Fruit fly (Drosophila melanogaster) whole organism, embryonic: Measurements from ENCODE around the gene CG18577.

Source experiments
- Awh ChIP-seq: fragments of 200-800 bp; sonication (Bioruptor generic); IDR thresholded peaks from 2 replicates; pipeline ENCODE4, ENCODE4 v1.3.6; 2022; ENCODE audit warnings: missing biosample characterization, missing genetic modification characterization
- Bteb2 ChIP-seq: fragments of 200-800 bp; sonication (Bioruptor generic); optimal IDR thresholded peaks from 2 replicates; lab custom pipeline; 2016; ENCODE audit warnings: missing biosample characterization, missing genetic modification characterization
- CG10462 ChIP-seq: fragments of 200-800 bp; sonication (Bioruptor generic); optimal IDR thresholded peaks from 2 replicates; lab custom pipeline; 2016; ENCODE audit warnings: missing biosample characterization, missing genetic modification characterization
- CG10959 ChIP-seq: fragments of 200-800 bp; sonication (Bioruptor generic); IDR thresholded peaks from 2 replicates; pipeline ENCODE4 v1.3.6; 2022; ENCODE audit warnings: missing biosample characterization, missing genetic modification characterization
- CG11560 ChIP-seq: fragments of 200-800 bp; sonication (Bioruptor generic); IDR thresholded peaks from 3 replicates; pipeline ENCODE4 v1.3.6; 2022; ENCODE audit warnings: missing biosample characterization, missing genetic modification characterization
- CG11695 ChIP-seq: fragments of 200-800 bp; sonication (Bioruptor generic); IDR thresholded peaks from 3 replicates; pipeline ENCODE4 v1.3.6; 2022; ENCODE audit warnings: missing biosample characterization, missing genetic modification characterization
- CG12155 ChIP-seq: fragments of 200-800 bp; sonication (Bioruptor generic); optimal IDR thresholded peaks from 3 replicates; lab custom pipeline; 2016; ENCODE audit warnings: missing biosample characterization, missing genetic modification characterization
- CG12659 ChIP-seq: fragments of 200-800 bp; sonication (Bioruptor generic); optimal IDR thresholded peaks from 3 replicates; lab custom pipeline; 2017; ENCODE audit warnings: mild to moderate bottlenecking, missing biosample characterization, missing genetic modification reagents, missing genetic modification characterization
- CG13296 ChIP-seq: fragments of 200-800 bp; sonication (Bioruptor generic); optimal IDR thresholded peaks from 3 replicates; lab custom pipeline; 2018; ENCODE audit warnings: missing biosample characterization, mild to moderate bottlenecking, missing genetic modification characterization
- CG15696 ChIP-seq: fragments of 200-800 bp; sonication (Bioruptor generic); optimal IDR thresholded peaks from 2 replicates; lab custom pipeline; 2019; ENCODE audit warnings: missing biosample characterization, mild to moderate bottlenecking, missing genetic modification characterization, moderate library complexity
- CG1603 ChIP-seq: fragments of 200-800 bp; sonication (Bioruptor generic); optimal IDR thresholded peaks from 2 replicates; lab custom pipeline; 2019; ENCODE audit warnings: missing biosample characterization, mild to moderate bottlenecking, missing genetic modification characterization, moderate library complexity
- CG18599 ChIP-seq: fragments of 200-800 bp; sonication (Bioruptor generic); optimal IDR thresholded peaks from 3 replicates; lab custom pipeline; 2017; ENCODE audit warnings: missing biosample characterization, missing genetic modification characterization, mild to moderate bottlenecking, moderate library complexity, missing genetic modification reagents
- CG2116 ChIP-seq: fragments of 200-800 bp; sonication (Bioruptor generic); optimal IDR thresholded peaks from 3 replicates; lab custom pipeline; 2018; ENCODE audit warnings: missing biosample characterization, mild to moderate bottlenecking, missing genetic modification characterization
- CG2199 ChIP-seq: fragments of 200-800 bp; sonication (Bioruptor generic); IDR thresholded peaks from 3 replicates; pipeline ENCODE4 v1.3.6; 2022; ENCODE audit warnings: missing biosample characterization, missing genetic modification characterization
- CG2202 ChIP-seq: fragments of 200-800 bp; sonication (Bioruptor generic); optimal IDR thresholded peaks from 2 replicates; lab custom pipeline; 2018; ENCODE audit warnings: missing biosample characterization, mild to moderate bottlenecking, missing genetic modification characterization
- CG3065 ChIP-seq: fragments of 200-800 bp; sonication (Bioruptor generic); optimal IDR thresholded peaks from 2 replicates; lab custom pipeline; 2016; ENCODE audit warnings: missing biosample characterization, missing genetic modification characterization
- CG31441 ChIP-seq: fragments of 200-800 bp; sonication (Bioruptor generic); IDR thresholded peaks from 2 replicates; pipeline ENCODE4 v1.3.6; 2022; ENCODE audit warnings: missing biosample characterization, missing genetic modification characterization
- CG33557 ChIP-seq: fragments of 200-800 bp; sonication (Bioruptor generic); optimal IDR thresholded peaks from 2 replicates; lab custom pipeline; 2019; ENCODE audit warnings: missing biosample characterization, mild to moderate bottlenecking, missing genetic modification characterization, moderate library complexity
- CG4730 ChIP-seq: fragments of 200-800 bp; sonication (Bioruptor generic); IDR thresholded peaks from 2 replicates; pipeline ENCODE4 v1.3.6; 2022; ENCODE audit warnings: missing biosample characterization, missing genetic modification characterization
- CG6683 ChIP-seq: fragments of 200-800 bp; sonication (Bioruptor generic); optimal IDR thresholded peaks from 2 replicates; lab custom pipeline; 2017; ENCODE audit warnings: missing biosample characterization, mild to moderate bottlenecking, missing genetic modification characterization, missing genetic modification reagents
- CG7839 ChIP-seq: fragments of 200-800 bp; sonication (Bioruptor generic); optimal IDR thresholded peaks from 3 replicates; lab custom pipeline; 2018; ENCODE audit warnings: missing biosample characterization, mild to moderate bottlenecking, missing genetic modification characterization, moderate library complexity
- CG9797 ChIP-seq: fragments of 200-800 bp; sonication (Bioruptor generic); optimal IDR thresholded peaks from 3 replicates; lab custom pipeline; 2018; ENCODE audit warnings: missing biosample characterization, mild to moderate bottlenecking, missing genetic modification characterization
- CG9932 ChIP-seq: fragments of 200-800 bp; sonication (Bioruptor generic); IDR thresholded peaks from 2 replicates; pipeline ENCODE4 v1.3.6; 2022; ENCODE audit warnings: missing biosample characterization, missing genetic modification characterization
- Dek ChIP-seq: fragments of 200-800 bp; sonication (Bioruptor generic); optimal IDR thresholded peaks from 3 replicates; lab custom pipeline; 2019; ENCODE audit warnings: missing biosample characterization, mild to moderate bottlenecking, missing genetic modification characterization, moderate library complexity
- GATAe ChIP-seq: fragments of 200-800 bp; sonication (Bioruptor generic); conservative IDR thresholded peaks from 2 replicates; pipeline ENCODE4 v1.3.6; 2022; ENCODE audit warnings: missing biosample characterization, missing genetic modification characterization
- Gug ChIP-seq: fragments of 200-800 bp; sonication (Bioruptor generic); IDR thresholded peaks from 4 replicates; pipeline ENCODE4 v1.3.6; 2022; ENCODE audit warnings: missing biosample characterization, missing genetic modification characterization
- Hr78 ChIP-seq, 2 experiments: fragments of 200-800 bp in 1 of 2; fragments of >200 bp in 1 of 2; sonication (Bioruptor generic) in 1 of 2; optimal IDR thresholded peaks; 2 replicates each; lab custom pipeline; 2017 to 2019; ENCODE audit warnings: missing biosample characterization in 2 of 2, missing genetic modification characterization in 2 of 2, mild to moderate bottlenecking in 1 of 2, moderate library complexity in 1 of 2
- Jarid2 ChIP-seq: fragments of 200-800 bp; sonication (Bioruptor generic); optimal IDR thresholded peaks from 3 replicates; lab custom pipeline; 2017; ENCODE audit warnings: mild to moderate bottlenecking, missing biosample characterization, missing genetic modification reagents, missing genetic modification characterization
- MTF-1 ChIP-seq: fragments of 200-800 bp; sonication (Bioruptor generic); optimal IDR thresholded peaks from 2 replicates; lab custom pipeline; 2018; ENCODE audit warnings: missing biosample characterization, mild to moderate bottlenecking, missing genetic modification characterization, borderline replicate concordance
- NK7.1 ChIP-seq: fragments of 200-800 bp; sonication (Bioruptor generic); optimal IDR thresholded peaks from 3 replicates; lab custom pipeline; 2016; ENCODE audit warnings: missing biosample characterization, missing genetic modification characterization
- Nf-YC ChIP-seq: fragments of 200-800 bp; optimal IDR thresholded peaks from 3 replicates; lab custom pipeline; 2019; ENCODE audit warnings: missing biosample characterization, mild to moderate bottlenecking, missing genetic modification characterization, moderate library complexity
- Opbp ChIP-seq: fragments of 200-800 bp; sonication (Bioruptor generic); IDR thresholded peaks from 3 replicates; pipeline ENCODE4 v1.3.6; 2022; ENCODE audit warnings: missing biosample characterization, missing genetic modification characterization; ENCODE audit not compliant: partially characterized antibody
- Taf1 ChIP-seq: fragments of 200-800 bp; sonication (Bioruptor generic); IDR thresholded peaks from 2 replicates; pipeline ENCODE4 v1.3.6; 2022; ENCODE audit warnings: missing biosample characterization, missing genetic modification characterization
- Vsx1 ChIP-seq: fragments of 200-800 bp; sonication (Bioruptor generic); optimal IDR thresholded peaks from 2 replicates; lab custom pipeline; 2017; ENCODE audit warnings: missing biosample characterization, mild to moderate bottlenecking, missing genetic modification characterization, missing genetic modification reagents
- ato ChIP-seq: fragments of 200-800 bp; sonication (Bioruptor generic); IDR thresholded peaks from 2 replicates; pipeline ENCODE4 v1.3.6; 2022; ENCODE audit warnings: missing biosample characterization, missing genetic modification characterization; ENCODE audit not compliant: partially characterized antibody
- br ChIP-seq: fragments of >200 bp; optimal IDR thresholded peaks from 2 replicates; lab custom pipeline; 2017
- dpn ChIP-seq, 2 experiments: fragments of 200-800 bp; sonication (Bioruptor generic); optimal IDR thresholded peaks; 3 replicates each; lab custom pipeline; 2016; ENCODE audit warnings: missing biosample characterization in 2 of 2, missing genetic modification characterization in 2 of 2
- ems ChIP-seq: fragments of 200-800 bp; sonication (Bioruptor generic); optimal IDR thresholded peaks from 3 replicates; lab custom pipeline; 2016; ENCODE audit warnings: missing biosample characterization, missing genetic modification characterization
- hb ChIP-seq: fragments of 200-800 bp; sonication (Bioruptor generic); IDR thresholded peaks from 3 replicates; pipeline ENCODE4 v1.3.6; 2022; ENCODE audit warnings: missing biosample characterization, missing genetic modification characterization; ENCODE audit not compliant: partially characterized antibody
- pum ChIP-seq: fragments of 200-800 bp; sonication (Bioruptor generic); optimal IDR thresholded peaks from 2 replicates; lab custom pipeline; 2016; ENCODE audit warnings: missing biosample characterization, missing genetic modification characterization
- pzg ChIP-seq: fragments of 200-800 bp; sonication (Bioruptor generic); optimal IDR thresholded peaks from 3 replicates; lab custom pipeline; 2018; ENCODE audit warnings: missing biosample characterization, mild to moderate bottlenecking, missing genetic modification characterization, moderate library complexity
- repo ChIP-seq: fragments of 200-800 bp; sonication (Bioruptor generic); optimal IDR thresholded peaks from 2 replicates; lab custom pipeline; 2016; ENCODE audit warnings: missing biosample characterization, missing genetic modification characterization
- ro ChIP-seq: fragments of 200-800 bp; sonication (Bioruptor generic); IDR thresholded peaks from 2 replicates; pipeline ENCODE4 v1.3.6; 2022; ENCODE audit warnings: missing biosample characterization, missing genetic modification characterization
- row ChIP-seq: fragments of 200-800 bp; sonication (Bioruptor generic); IDR thresholded peaks from 3 replicates; pipeline ENCODE4 v1.3.6; 2022; ENCODE audit warnings: missing biosample characterization, missing genetic modification characterization
- salm ChIP-seq: fragments of 200-800 bp; sonication (Bioruptor generic); optimal IDR thresholded peaks from 2 replicates; lab custom pipeline; 2018; ENCODE audit warnings: missing biosample characterization, mild to moderate bottlenecking, missing genetic modification characterization
- scrt ChIP-seq: fragments of 200-800 bp; sonication (Bioruptor generic); optimal IDR thresholded peaks from 2 replicates; lab custom pipeline; 2018; ENCODE audit warnings: missing biosample characterization, mild to moderate bottlenecking, missing genetic modification characterization, moderate library complexity
- sisA ChIP-seq: fragments of 200-800 bp; sonication (Bioruptor generic); IDR thresholded peaks from 2 replicates; pipeline ENCODE4 v1.3.6; 2022; ENCODE audit warnings: missing biosample characterization, missing genetic modification characterization
- slbo ChIP-seq: fragments of 200-800 bp; sonication (Bioruptor generic); IDR thresholded peaks from 2 replicates; pipeline ENCODE4 v1.3.6; 2022; ENCODE audit warnings: missing biosample characterization, missing genetic modification characterization
- tin ChIP-seq: fragments of 200-800 bp; sonication (Bioruptor generic); optimal IDR thresholded peaks from 3 replicates; lab custom pipeline; 2016; ENCODE audit warnings: missing biosample characterization, missing genetic modification characterization
- tup ChIP-seq: fragments of 200-800 bp; sonication (Bioruptor generic); optimal IDR thresholded peaks from 2 replicates; lab custom pipeline; 2016; ENCODE audit warnings: missing biosample characterization, mild to moderate bottlenecking, missing genetic modification characterization, moderate library complexity
- wor ChIP-seq: fragments of 200-800 bp; sonication (Bioruptor generic); IDR thresholded peaks from 2 replicates; pipeline ENCODE4 v1.3.6; 2022; ENCODE audit warnings: missing biosample characterization, missing genetic modification characterization

CG18577 gene

DNA sequence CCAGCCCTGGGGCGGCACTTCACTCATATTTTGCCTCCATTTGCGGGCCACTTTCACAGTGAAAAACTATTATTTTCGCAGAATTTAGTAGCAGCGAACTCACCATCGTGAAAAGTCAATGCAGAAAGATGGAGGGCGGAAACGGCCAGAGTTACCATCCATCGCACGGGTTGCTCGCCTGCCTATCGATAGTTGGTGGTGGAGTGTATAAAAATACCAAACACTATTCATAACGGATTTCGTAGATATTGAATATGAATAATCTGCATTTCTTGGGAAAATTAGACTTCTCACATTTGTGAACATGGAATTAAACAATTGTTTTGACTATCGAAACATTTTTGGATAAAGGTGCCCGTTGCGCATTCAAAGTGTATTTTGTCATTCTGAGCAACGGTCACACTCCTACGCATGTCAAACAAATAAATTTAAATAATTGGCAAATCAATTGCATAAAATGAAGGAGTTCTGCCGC lies 20.3 kb downstream of the CG18577 start, which contains the start of the genes RpS25 and CG4820 (continued):
- peak; percentile 80; the same call in 2 of the 3 replicates for TF ChIP-seq hb (GFP tag; lab: Robert Waterston, UW)
- TF ChIP-seq ro: no peak; the same call in 1 of the 2 replicates
- peak; percentile 75 for TF ChIP-seq Jarid2
- TF ChIP-seq Bteb2 (GFP tag; lab: Kevin White, UChicago): peak; percentile 87
- peak; percentile 89 for TF ChIP-seq CG31441 (GFP tag; lab: Robert Waterston, UW)
- peak; percentile 81 for TF ChIP-seq CG11695 (GFP tag; lab: Robert Waterston, UW)
- no peak for TF ChIP-seq br (lab: Kevin White, UChicago)
- TF ChIP-seq Gug (GFP tag; lab: Robert Waterston, UW): peak; percentile 38; the same call in 2 of the 4 replicates
- peak; percentile 95 for TF ChIP-seq CG13296 (GFP tag; lab: Kevin White, UChicago)
- TF ChIP-seq tin (GFP tag; lab: Kevin White, UChicago): peak; percentile 84
- peak; percentile 88 for TF ChIP-seq NK7.1 (GFP tag; lab: Kevin White, UChicago)
- peak; percentile 72 for TF ChIP-seq CG10959 (GFP tag; lab: Robert Waterston, UW)
- TF ChIP-seq CG9932 (GFP tag; lab: Robert Waterston, UW): peak; percentile 74
- peak; percentile 54; the same call in 2 of the 3 replicates for TF ChIP-seq CG11560 (tag; lab: Robert Waterston, UW)
- TF ChIP-seq tup (GFP tag; lab: Kevin White, UChicago): peak; percentile 53
- TF ChIP-seq CG2202 (tag; lab: Kevin White, UChicago): peak; percentile 85
- peak; percentile 85 for TF ChIP-seq salm (tag; lab: Kevin White, UChicago)
- peak; percentile 81 for TF ChIP-seq Nf-YC
- TF ChIP-seq Dek (tag; lab: Kevin White, UChicago): peak; percentile 71
- TF ChIP-seq CG6683 (GFP tag; lab: Kevin White, UChicago): peak; percentile 87
- peak; percentile 90 for TF ChIP-seq CG18599 (GFP tag; lab: Kevin White, UChicago)
- TF ChIP-seq CG3065 (GFP tag; lab: Kevin White, UChicago): peak; percentile 74
- TF ChIP-seq scrt: peak; percentile 87
- peak; percentile 66 for TF ChIP-seq CG15696 (tag; lab: Kevin White, UChicago)
- peak; percentile 68 for TF ChIP-seq CG12155
- peak; percentile 64 for TF ChIP-seq ato (GFP tag; lab: Robert Waterston, UW)
- TF ChIP-seq CG9797: peak; percentile 99
- TF ChIP-seq pum (GFP tag; lab: Kevin White, UChicago): peak; percentile 78
- TF ChIP-seq CG2199 (GFP tag; lab: Robert Waterston, UW): 0 out of 3 replicates have a peak, but pooled peaks have one; percentile 10
- peak; percentile 98 for TF ChIP-seq CG12659 (GFP tag; lab: Kevin White, UChicago)
- TF ChIP-seq dpn (GFP tag; optimal IDR thresholded peaks at IDR 0.05; lab: Kevin White, UChicago): peak; percentile 80 to 94
- peak; percentile 86 for TF ChIP-seq CG7839 (tag; lab: Kevin White, UChicago)
- TF ChIP-seq slbo (GFP tag; lab: Robert Waterston, UW): peak; percentile 86
- peak; percentile 79 for TF ChIP-seq ems
- TF ChIP-seq CG2116 (GFP tag; lab: Kevin White, UChicago): peak; percentile 95
- peak; percentile 92 for TF ChIP-seq repo (GFP tag; lab: Kevin White, UChicago)
- peak; percentile 51; the same call in 1 of the 2 replicates for TF ChIP-seq Taf1 (GFP tag; lab: Robert Waterston, UW)
- TF ChIP-seq pzg (GFP tag; lab: Kevin White, UChicago): peak; percentile 98
- peak; percentile 75 for TF ChIP-seq CG4730 (GFP tag; lab: Robert Waterston, UW)
- TF ChIP-seq GATAe (GFP tag; lab: Robert Waterston, UW): peak; percentile 70

DNA sequence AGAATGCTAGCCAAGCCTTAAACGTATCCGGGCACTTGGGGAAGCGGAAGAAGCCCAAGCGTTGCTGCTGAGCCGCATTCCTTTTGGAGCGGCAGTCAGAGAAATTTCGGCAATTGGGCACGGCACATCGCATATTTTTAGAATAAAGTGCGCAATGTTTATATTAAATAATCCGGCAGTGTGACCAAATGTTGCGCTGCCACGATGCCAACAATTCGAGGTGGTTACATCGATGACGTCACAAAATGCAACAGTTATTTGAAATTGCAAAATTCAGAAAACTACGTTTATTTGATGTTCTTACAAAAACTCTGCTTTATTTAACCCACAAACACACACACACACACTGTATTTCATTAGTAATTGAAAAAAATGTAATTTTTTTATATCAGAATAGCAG lies 24.0 kb downstream of the CG18577 start, which contains the start of gene CG6689:
Gene CG6689, minus strand, starts transcription at position 182 of the 400 bp plus-strand sequence.
- TF ChIP-seq Opbp (GFP tag; lab: Robert Waterston, UW): no peak
- no peak for TF ChIP-seq sisA (GFP tag; lab: Robert Waterston, UW)
- TF ChIP-seq wor (GFP tag; lab: Robert Waterston, UW): no peak
- no peak for TF ChIP-seq Awh (GFP tag; lab: Robert Waterston, UW)
- peak; percentile 21 for TF ChIP-seq scrt
- no peak for TF ChIP-seq CG33557 (GFP tag; lab: Kevin White, UChicago)
- no peak for TF ChIP-seq Vsx1 (GFP tag; lab: Kevin White, UChicago)
- TF ChIP-seq MTF-1: peak; percentile 5
- TF ChIP-seq Hr78 (GFP tag; optimal IDR thresholded peaks at IDR 0.05; lab: Kevin White, UChicago): no peak
- no peak for TF ChIP-seq CG10462 (GFP tag; lab: Kevin White, UChicago)
- peak; percentile 92 for TF ChIP-seq row (GFP tag; lab: Robert Waterston, UW)
- peak; percentile 51 for TF ChIP-seq CG1603 (tag; lab: Kevin White, UChicago)
